Worm (Caenorhabditis elegans): ENCODE measurements around the gene ymel-1.
A peak's percentile ranks its signal among the peaks of the same experiment; 100 is the strongest.

Gene ymel-1

ce11 chrIII:10380640-10381039 is 35.3 kb upstream of the ymel-1 start:
- TF ChIP-seq ama-1 (optimal IDR thresholded peaks at IDR 0.05) = no peak
- TF ChIP-seq elt-2 (tag; optimal IDR thresholded peaks at IDR 0.05) = no peak
- no peak for TF ChIP-seq K02D7.2 (tag; optimal IDR thresholded peaks at IDR 0.05)
- TF ChIP-seq C38D4.7 (GFP tag; optimal IDR thresholded peaks at IDR 0.05) = peak; percentile 5
- no peak for TF ChIP-seq ceh-2 (tag; optimal IDR thresholded peaks at IDR 0.05)
- peak; percentile 0 for TF ChIP-seq tbx-2 (tag; optimal IDR thresholded peaks at IDR 0.05)
- peak; percentile 34 for TF ChIP-seq nfya-1 (tag; optimal IDR thresholded peaks at IDR 0.05)
- no peak for TF ChIP-seq K09A11.1 (tag; optimal IDR thresholded peaks at IDR 0.05; ENCODE audit: insufficient read depth)
- TF ChIP-seq hlh-30 (tag; optimal IDR thresholded peaks at IDR 0.05; ENCODE audit: insufficient read depth) = no peak

DNA sequence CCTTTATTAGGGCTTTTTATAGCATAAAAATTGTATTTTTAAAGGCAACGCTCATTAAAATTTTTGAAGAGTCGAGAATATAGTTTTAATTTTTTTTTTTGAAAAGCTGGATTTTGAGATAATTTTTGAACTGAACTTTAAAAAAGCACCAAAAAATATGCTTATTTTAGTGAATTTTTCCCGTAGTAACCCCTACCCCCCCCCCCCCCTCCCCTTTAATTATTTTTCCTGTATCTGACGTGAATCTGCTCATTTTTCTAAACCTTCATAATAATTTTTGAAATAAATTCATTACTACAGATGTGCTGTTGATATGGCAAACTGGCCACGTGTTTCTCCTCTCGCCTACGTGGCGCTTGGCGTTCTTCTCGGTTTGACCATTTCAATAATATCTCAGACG is 34.5 kb upstream of the ymel-1 start, which contains the start of gene C38H2.2:
Gene C38H2.2 (plus strand): TSS at position 301 of the 400 bp plus-strand sequence.
- TF ChIP-seq nhr-232 (tag; optimal IDR thresholded peaks at IDR 0.05) = no peak
- no peak for TF ChIP-seq pat-9 (tag; optimal IDR thresholded peaks at IDR 0.05)
- no peak for TF ChIP-seq ceh-48 (tag; optimal IDR thresholded peaks at IDR 0.05)
- no peak for TF ChIP-seq madf-2 (tag; optimal IDR thresholded peaks at IDR 0.05)
- no peak for TF ChIP-seq lin-11 (tag; optimal IDR thresholded peaks at IDR 0.05)
- TF ChIP-seq hlh-6 (tag; optimal IDR thresholded peaks at IDR 0.05) = no peak
- TF ChIP-seq ztf-16 (tag; optimal IDR thresholded peaks at IDR 0.05) = no peak
- no peak for TF ChIP-seq fax-1 (tag; optimal IDR thresholded peaks at IDR 0.05)
- TF ChIP-seq ets-4 (tag; optimal IDR thresholded peaks at IDR 0.05) = no peak
- no peak for TF ChIP-seq C08G9.2 (tag; optimal IDR thresholded peaks at IDR 0.05)
- no peak for TF ChIP-seq ceh-31 (tag; optimal IDR thresholded peaks at IDR 0.05)

DNA sequence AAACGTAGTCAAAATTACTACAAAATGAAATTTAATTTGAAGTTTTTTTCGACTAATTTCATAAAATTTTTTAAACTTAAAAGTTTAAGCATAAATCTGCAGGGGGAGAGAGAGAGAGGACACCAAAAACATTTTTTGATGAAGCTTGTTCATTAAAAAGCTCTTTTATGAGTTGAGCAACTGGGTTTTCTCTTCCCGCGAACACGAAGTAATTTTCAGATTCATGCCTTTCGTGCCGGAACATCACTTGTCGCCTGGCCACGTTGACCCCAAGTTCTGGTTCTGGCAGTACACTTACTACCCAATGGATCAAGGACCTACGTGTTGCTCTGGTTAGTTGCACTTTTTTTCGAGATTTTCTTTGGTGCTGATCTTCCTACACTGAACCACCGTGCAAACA is 32.1 kb upstream of the ymel-1 start:
- TF ChIP-seq pqm-1 (tag; optimal IDR thresholded peaks at IDR 0.05) (no peak), nhr-232 (tag; optimal IDR thresholded peaks at IDR 0.05) (no peak), ceh-31 (tag; optimal IDR thresholded peaks at IDR 0.05) (no peak), nhr-11 (tag; optimal IDR thresholded peaks at IDR 0.05) (no peak), ama-1 (optimal IDR thresholded peaks at IDR 0.05) (no peak), ceh-2 (tag; optimal IDR thresholded peaks at IDR 0.05) (no peak)

- TF ChIP-seq pros-1 (tag; optimal IDR thresholded peaks at IDR 0.05) (no peak), nhr-11 (tag; optimal IDR thresholded peaks at IDR 0.05) (no peak), pqm-1 (tag; optimal IDR thresholded peaks at IDR 0.05) (no peak), eyg-1 (tag; optimal IDR thresholded peaks at IDR 0.05) (no peak), C38D4.7 (GFP tag; optimal IDR thresholded peaks at IDR 0.05) (no peak), gmeb-2 (tag; optimal IDR thresholded peaks at IDR 0.05) (no peak), nhr-232 (tag; optimal IDR thresholded peaks at IDR 0.05) (no peak), ceh-18 (tag; optimal IDR thresholded peaks at IDR 0.05) (no peak), fax-1 (tag; optimal IDR thresholded peaks at IDR 0.05) (no peak), ttx-3 (tag; optimal IDR thresholded peaks at IDR 0.05) (no peak), ceh-9 (tag; optimal IDR thresholded peaks at IDR 0.05) (no peak), ahr-1 (tag; optimal IDR thresholded peaks at IDR 0.05) (no peak), hlh-6 (tag; optimal IDR thresholded peaks at IDR 0.05) (no peak)
Observed at ce11 chrIII:10386476-10386875, 29.5 kb upstream of the ymel-1 start, which contains the start of gene C38H2.3. Gene C38H2.3, minus strand, starts transcription at chrIII:10386576.

- no peak for TF ChIP-seq hlh-15 (tag; optimal IDR thresholded peaks at IDR 0.05)
- no peak for TF ChIP-seq hlh-13 (GFP tag; optimal IDR thresholded peaks at IDR 0.05)
- TF ChIP-seq unc-55 (GFP tag; optimal IDR thresholded peaks at IDR 0.05) = no peak
- TF ChIP-seq sox-2 (GFP tag; IDR thresholded peaks at IDR 0.05) = no peak
Observed at ce11 chrIII:10389608-10390007, 26.3 kb upstream of the ymel-1 start.

DNA sequence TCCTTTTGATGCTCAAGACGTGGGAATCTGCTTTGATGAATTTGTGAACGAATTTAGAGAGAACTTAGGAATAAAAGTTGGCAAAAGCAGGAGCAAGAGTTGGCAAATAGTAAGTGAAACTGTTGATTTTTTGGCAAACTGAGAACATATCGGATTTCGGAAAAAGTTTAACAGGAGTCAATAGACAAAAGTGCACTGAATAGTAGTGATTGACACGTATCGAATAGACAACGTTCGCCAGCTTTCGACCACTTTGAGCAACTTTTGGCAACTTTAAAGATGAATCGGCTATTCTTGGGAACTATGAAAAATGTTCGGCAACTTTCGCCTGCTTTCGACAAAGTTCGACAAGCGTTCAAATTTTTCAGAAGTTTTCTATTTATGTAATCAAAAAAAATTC is 24.3 kb upstream of the ymel-1 start, which contains the start of gene M03C11.9:
Gene M03C11.9 (minus strand): TSS at position 101 of the 400 bp plus-strand sequence.
- TF ChIP-seq unc-42 (tag; optimal IDR thresholded peaks at IDR 0.05) (no peak), fax-1 (tag; optimal IDR thresholded peaks at IDR 0.05) (no peak), ets-4 (tag; optimal IDR thresholded peaks at IDR 0.05) (no peak), sdc-2 (tag; optimal IDR thresholded peaks at IDR 0.05) (no peak), gmeb-2 (tag; optimal IDR thresholded peaks at IDR 0.05) (no peak), pqm-1 (tag; optimal IDR thresholded peaks at IDR 0.05) (no peak), hlh-8 (tag; optimal IDR thresholded peaks at IDR 0.05) (no peak), pros-1 (tag; optimal IDR thresholded peaks at IDR 0.05) (no peak)

All from whole organism, late embryonic.